Fruit fly (Drosophila melanogaster): Measurements from ENCODE around the gene Hr83.

DNA sequence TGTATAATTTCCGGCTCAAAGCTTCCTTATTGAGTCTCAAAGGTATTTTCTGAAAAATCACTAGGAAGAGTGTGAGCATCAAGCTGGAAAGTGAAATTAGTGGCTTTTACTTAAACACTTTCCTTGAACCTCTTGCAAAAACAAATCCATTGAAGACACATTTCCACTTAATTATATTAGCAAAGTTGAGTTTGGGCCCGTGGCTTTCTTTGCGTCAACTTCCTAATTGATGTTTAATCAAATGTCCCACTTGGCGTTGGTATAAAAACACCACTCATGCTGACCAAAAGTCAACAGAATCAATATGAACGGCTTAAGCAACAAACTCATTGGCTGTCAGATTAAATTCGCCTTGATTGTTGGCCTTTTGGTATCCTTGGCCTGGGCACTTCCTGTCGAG is 45.3 kb upstream of the Hr83 start, which contains the start of gene CG46396:
- TF ChIP-seq CG7045 (GFP tag; optimal IDR thresholded peaks at IDR 0.05) (no peak), CG33017 (tag; optimal IDR thresholded peaks at IDR 0.05) (no peak)

All from whole organism, adult.